Fruit fly (Drosophila melanogaster): ENCODE measurements around the gene Ykt6.

- TF ChIP-seq Hr38 (GFP tag; optimal IDR thresholded peaks at IDR 0.05) (no peak), Gug (GFP tag; IDR thresholded peaks at IDR 0.05) (no peak), Lpt (GFP tag; optimal IDR thresholded peaks at IDR 0.05) (no peak), CG31627 (GFP tag; optimal IDR thresholded peaks at IDR 0.05) (no peak), Eip93F (GFP tag; optimal IDR thresholded peaks at IDR 0.05) (no peak), Eip78C (GFP tag) (no peak), svp (GFP tag) (no peak), CG10669 (GFP tag; optimal IDR thresholded peaks at IDR 0.05) (no peak), CG6792 (GFP tag; optimal IDR thresholded peaks at IDR 0.05) (no peak)
Observed at dm6 chrX:7923063-7923462, 2.9 kb downstream of the Ykt6 start.

All from whole organism, prepupa.